1 fruit fly cellular context compared by ENCODE assay signal in the genomic region with DNA sequence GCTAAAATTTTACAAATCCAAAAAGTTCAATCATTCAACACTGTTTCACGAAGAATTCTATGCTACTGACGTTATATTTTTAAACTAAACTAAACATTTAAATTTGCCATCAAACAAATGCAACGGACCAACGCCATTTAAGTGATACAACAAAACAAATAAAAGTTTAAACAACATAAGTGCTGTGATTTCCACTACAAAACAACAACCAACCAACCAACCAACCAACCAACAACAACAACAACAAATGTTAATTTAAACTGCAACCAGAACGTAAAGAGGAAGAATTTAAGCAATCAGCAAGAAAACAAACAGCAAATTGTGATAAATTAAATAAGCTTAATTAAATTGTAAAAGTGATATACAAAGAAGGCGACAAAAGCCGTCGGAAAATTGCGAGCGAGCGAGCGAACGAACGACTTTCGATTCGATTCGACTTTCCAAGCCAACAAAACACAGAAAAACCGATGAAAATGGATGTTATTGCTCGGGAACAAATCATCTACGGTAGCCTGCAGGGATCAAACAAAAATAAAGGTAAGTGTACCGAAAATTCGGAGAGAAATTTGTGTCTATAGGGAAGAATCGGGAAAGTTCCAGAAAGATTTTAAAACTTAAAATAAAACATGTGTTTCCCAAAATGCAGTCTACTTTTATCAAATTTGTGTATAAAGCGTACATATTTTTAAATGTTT.
A peak's percentile ranks its signal among the peaks of the same experiment; 100 is the strongest.
TF ChIP-seq lines count a peak whose summit lies in the region.

No protein-coding gene starts in this region.

TF ChIP-seq in whole organism, embryonic, 481 proteins besides CTCF, POLR2A, EP300 and RAD21 (continued from another document):
- TF ChIP-seq Med (GFP tag; lab: Kevin White, UChicago) (no peak), CG9437 (GFP tag; optimal IDR thresholded peaks at IDR 0.05; lab: Kevin White, UChicago) (no peak), gcm2 (GFP tag; optimal IDR thresholded peaks at IDR 0.05; lab: Kevin White, UChicago) (no peak), pnt (GFP tag; optimal IDR thresholded peaks at IDR 0.05; lab: Kevin White, UChicago) (peak; percentile 4), ato (GFP tag; IDR thresholded peaks at IDR 0.05; lab: Robert Waterston, UW; ENCODE audit: partially characterized antibody) (no peak), CHES-1-like (GFP tag; optimal IDR thresholded peaks at IDR 0.05; lab: Kevin White, UChicago) (no peak), Bgb (GFP tag; IDR thresholded peaks at IDR 0.05; lab: Robert Waterston, UW; ENCODE audit: partially characterized antibody) (no peak), Ssrp (tag; optimal IDR thresholded peaks at IDR 0.05; lab: Kevin White, UChicago) (peak; percentile 40), ci (GFP tag; IDR thresholded peaks at IDR 0.05; lab: Robert Waterston, UW) (0 out of 3 replicates have a peak, but pooled peaks have one; percentile 47), emc (GFP tag; optimal IDR thresholded peaks at IDR 0.05; lab: Kevin White, UChicago) (no peak), CG4424 (GFP tag; optimal IDR thresholded peaks at IDR 0.05; lab: Kevin White, UChicago) (no peak), CG12155 (GFP tag; optimal IDR thresholded peaks at IDR 0.05; lab: Kevin White, UChicago) (no peak), eve (GFP tag; optimal IDR thresholded peaks at IDR 0.05; lab: Kevin White, UChicago) (peak in 1 of 2 experiments; percentile 79), pho (GFP tag; optimal IDR thresholded peaks at IDR 0.05; lab: Kevin White, UChicago) (no peak), CG31224 (GFP tag; IDR thresholded peaks at IDR 0.05; lab: Robert Waterston, UW) (0 out of 2 replicates have a peak, but pooled peaks have one; percentile 1), Tbp (GFP tag; optimal IDR thresholded peaks at IDR 0.05; lab: Kevin White, UChicago) (no peak), CG32767 (GFP tag; IDR thresholded peaks at IDR 0.05; lab: Robert Waterston, UW) (0 out of 2 replicates have a peak, but pooled peaks have one; percentile 11), CG8924 (tag; optimal IDR thresholded peaks at IDR 0.05; lab: Kevin White, UChicago) (peak; percentile 48), bab2 (GFP tag; optimal IDR thresholded peaks at IDR 0.05; lab: Kevin White, UChicago) (no peak), CG11085 (GFP tag; IDR thresholded peaks at IDR 0.05; lab: Robert Waterston, UW) (0 out of 2 replicates have a peak, but pooled peaks have one; percentile 41), Dfd (GFP tag; optimal IDR thresholded peaks at IDR 0.05; lab: Kevin White, UChicago) (no peak), CG9932 (GFP tag; IDR thresholded peaks at IDR 0.05; lab: Robert Waterston, UW) (peak; percentile 56; the same call in 1 of the 2 replicates), CG18599 (GFP tag; optimal IDR thresholded peaks at IDR 0.05; lab: Kevin White, UChicago) (no peak), dmrt11E (tag; optimal IDR thresholded peaks at IDR 0.05; lab: Kevin White, UChicago) (peak; percentile 0), CG6854 (GFP tag; optimal IDR thresholded peaks at IDR 0.05; lab: Kevin White, UChicago) (no peak), Ptx1 (GFP tag; IDR thresholded peaks at IDR 0.05; lab: Robert Waterston, UW) (no peak), CG16863 (GFP tag; optimal IDR thresholded peaks at IDR 0.05; lab: Kevin White, UChicago) (no peak), CG6765 (GFP tag; optimal IDR thresholded peaks at IDR 0.05; lab: Kevin White, UChicago) (no peak), Myb (GFP tag; optimal IDR thresholded peaks at IDR 0.05; lab: Kevin White, UChicago) (no peak), CG32532 (GFP tag; IDR thresholded peaks at IDR 0.05; lab: Robert Waterston, UW) (peak; percentile 3; the same call in 1 of the 2 replicates), sens (GFP tag; lab: Kevin White, UChicago) (peak; percentile 78), Gug (GFP tag; IDR thresholded peaks at IDR 0.05; lab: Robert Waterston, UW) (no peak), hth (optimal IDR thresholded peaks at IDR 0.05; lab: Kevin White, UChicago) (no peak), MESR4 (GFP tag; optimal IDR thresholded peaks at IDR 0.05; lab: Kevin White, UChicago) (no peak), ttk (GFP tag; IDR thresholded peaks at IDR 0.05; lab: Robert Waterston, UW) (no peak), D19A (tag; optimal IDR thresholded peaks at IDR 0.05; lab: Kevin White, UChicago) (peak; percentile 61), Rfx (GFP tag; IDR thresholded peaks at IDR 0.05; lab: Robert Waterston, UW) (no peak), Atf6 (GFP tag; IDR thresholded peaks at IDR 0.05; lab: Robert Waterston, UW) (peak; percentile 48; the same call in 1 of the 2 replicates), CG12299 (tag; optimal IDR thresholded peaks at IDR 0.05; lab: Kevin White, UChicago) (no peak), Atf3 (GFP tag; optimal IDR thresholded peaks at IDR 0.05; lab: Kevin White, UChicago) (no peak), chm (GFP tag; IDR thresholded peaks at IDR 0.05; lab: Robert Waterston, UW) (peak; percentile 77), CG18476 (GFP tag; optimal IDR thresholded peaks at IDR 0.05; lab: Kevin White, UChicago) (no peak), crol (GFP tag; IDR thresholded peaks at IDR 0.05; lab: Robert Waterston, UW) (no peak), CG3838 (GFP tag; optimal IDR thresholded peaks at IDR 0.05; lab: Kevin White, UChicago) (no peak), Hmx (GFP tag; optimal IDR thresholded peaks at IDR 0.05; lab: Kevin White, UChicago) (no peak), az2 (GFP tag; optimal IDR thresholded peaks at IDR 0.05; lab: Kevin White, UChicago) (no peak), CG10321 (GFP tag; IDR thresholded peaks at IDR 0.05; lab: Robert Waterston, UW) (no peak), Nf-YC (tag; optimal IDR thresholded peaks at IDR 0.05; lab: Kevin White, UChicago) (no peak), Scr (GFP tag; IDR thresholded peaks at IDR 0.05; lab: Robert Waterston, UW; ENCODE audit: partially characterized antibody) (no peak), CG6654 (GFP tag; optimal IDR thresholded peaks at IDR 0.05; lab: Kevin White, UChicago) (no peak), org-1 (GFP tag; optimal IDR thresholded peaks at IDR 0.05; lab: Kevin White, UChicago) (no peak), CG6683 (GFP tag; optimal IDR thresholded peaks at IDR 0.05; lab: Kevin White, UChicago) (no peak), lilli (GFP tag; optimal IDR thresholded peaks at IDR 0.05; lab: Kevin White, UChicago) (peak; percentile 63), sob (GFP tag; IDR thresholded peaks at IDR 0.05; lab: Robert Waterston, UW) (0 out of 2 replicates have a peak, but pooled peaks have one; percentile 35), Asciz (GFP tag; optimal IDR thresholded peaks at IDR 0.05; lab: Kevin White, UChicago) (no peak), CG1647 (GFP tag; optimal IDR thresholded peaks at IDR 0.05; lab: Kevin White, UChicago) (no peak), CG4820 (GFP tag; optimal IDR thresholded peaks at IDR 0.05; lab: Kevin White, UChicago) (peak; percentile 11), br (optimal IDR thresholded peaks at IDR 0.05; lab: Kevin White, UChicago) (no peak)
